Fruit fly (Drosophila melanogaster): ENCODE results near the gene CG10479.

Gene CG10479

dm6 chr3L:5980552-5981351 is 4.9 kb upstream of the CG10479 start (continued):
- no peak for TF ChIP-seq H15 (GFP tag; IDR thresholded peaks at IDR 0.05)
- TF ChIP-seq gfzf (GFP tag; optimal IDR thresholded peaks at IDR 0.05): peak; percentile 13
- TF ChIP-seq CkIIα-i1 (GFP tag; IDR thresholded peaks at IDR 0.05): no peak
- no peak for TF ChIP-seq CG15601 (tag; optimal IDR thresholded peaks at IDR 0.05)
- TF ChIP-seq CG17361 (GFP tag; IDR thresholded peaks at IDR 0.05): 0 out of 3 replicates have a peak, but pooled peaks have one; percentile 13
- TF ChIP-seq fd3F (GFP tag; optimal IDR thresholded peaks at IDR 0.05): no peak
- no peak for TF ChIP-seq CG12071 (GFP tag; optimal IDR thresholded peaks at IDR 0.05)
- no peak for TF ChIP-seq Lpt (GFP tag; optimal IDR thresholded peaks at IDR 0.05)
- TF ChIP-seq pros (GFP tag; optimal IDR thresholded peaks at IDR 0.05): peak; percentile 67
- no peak for TF ChIP-seq tna (GFP tag; IDR thresholded peaks at IDR 0.05; ENCODE audit: partially characterized antibody)
- TF ChIP-seq CG8944 (GFP tag; optimal IDR thresholded peaks at IDR 0.05): no peak
- peak; percentile 12 for TF ChIP-seq Med (GFP tag)
- no peak for TF ChIP-seq CG3995 (GFP tag; optimal IDR thresholded peaks at IDR 0.05)
- TF ChIP-seq nerfin-1 (tag; optimal IDR thresholded peaks at IDR 0.05): peak; percentile 22
- no peak for TF ChIP-seq seq (GFP tag; IDR thresholded peaks at IDR 0.05)
- TF ChIP-seq chn (GFP tag; optimal IDR thresholded peaks at IDR 0.05): no peak
- no peak for TF ChIP-seq GATAe (GFP tag; conservative IDR thresholded peaks at IDR 0.05)
- no peak for TF ChIP-seq CG11247 (GFP tag; IDR thresholded peaks at IDR 0.05)
- no peak for TF ChIP-seq hb (GFP tag; IDR thresholded peaks at IDR 0.05; ENCODE audit: partially characterized antibody)
- TF ChIP-seq lmd (GFP tag; IDR thresholded peaks at IDR 0.05): no peak
- TF ChIP-seq CG14050 (GFP tag; IDR thresholded peaks at IDR 0.05): no peak
- TF ChIP-seq CG9817 (tag; optimal IDR thresholded peaks at IDR 0.05): no peak
- TF ChIP-seq gro (GFP tag; optimal IDR thresholded peaks at IDR 0.05): no peak
- no peak for TF ChIP-seq CG11723 (GFP tag; optimal IDR thresholded peaks at IDR 0.05)
- no peak for TF ChIP-seq Xbp1 (GFP tag; optimal IDR thresholded peaks at IDR 0.05)
- no peak for TF ChIP-seq NC2α (GFP tag; optimal IDR thresholded peaks at IDR 0.05)
- TF ChIP-seq sr (GFP tag; IDR thresholded peaks at IDR 0.05): no peak
- no peak for TF ChIP-seq schlank (tag; optimal IDR thresholded peaks at IDR 0.05)
- no peak for TF ChIP-seq Hmx (GFP tag; optimal IDR thresholded peaks at IDR 0.05)
- peak; percentile 48 for TF ChIP-seq CG14710 (tag; optimal IDR thresholded peaks at IDR 0.05)
- TF ChIP-seq CG11456 (GFP tag; IDR thresholded peaks at IDR 0.05): no peak
- no peak for TF ChIP-seq sob (GFP tag; IDR thresholded peaks at IDR 0.05)
- TF ChIP-seq CG9797 (GFP tag; optimal IDR thresholded peaks at IDR 0.05): no peak
- peak; percentile 83 for TF ChIP-seq CG15479 (GFP tag; optimal IDR thresholded peaks at IDR 0.05)
- TF ChIP-seq row (GFP tag; IDR thresholded peaks at IDR 0.05): no peak
- peak in 1 of 2 experiments; percentile 21 for TF ChIP-seq eve (GFP tag; optimal IDR thresholded peaks at IDR 0.05)
- no peak for TF ChIP-seq dati (GFP tag; IDR thresholded peaks at IDR 0.05)
- no peak for TF ChIP-seq CG17359 (tag; optimal IDR thresholded peaks at IDR 0.05)
- TF ChIP-seq CG17186 (GFP tag; optimal IDR thresholded peaks at IDR 0.05): no peak
- TF ChIP-seq nom (GFP tag; optimal IDR thresholded peaks at IDR 0.05): no peak
- TF ChIP-seq CG32767 (GFP tag; IDR thresholded peaks at IDR 0.05): no peak
- no peak for TF ChIP-seq CG13894 (tag; optimal IDR thresholded peaks at IDR 0.05)
- peak; percentile 60 for TF ChIP-seq kni (GFP tag; optimal IDR thresholded peaks at IDR 0.05)

All from whole organism, embryonic.